Worm (Caenorhabditis elegans) whole organism, L4 larva: ENCODE data around the gene grd-11.

ENCODE experiments used
- D1046.2 ChIP-seq: fragments of 200-800 bp; sonication (Bioruptor generic); IDR thresholded peaks from 2 replicates; pipeline ENCODE4 v1.3.6; 2022; ENCODE audit warnings: missing genetic modification characterization, missing compliant biosample characterization
- F10B5.3 ChIP-seq: sonication (generic microtip); optimal IDR thresholded peaks from 2 replicates; lab custom pipeline; 2016; ENCODE audit warnings: mild to moderate bottlenecking, missing genetic modification characterization, missing compliant biosample characterization
- F44E2.7 ChIP-seq: fragments of 200-800 bp; sonication (Bioruptor generic); IDR thresholded peaks from 2 replicates; pipeline ENCODE4 v2.1.2; 2022; ENCODE audit warnings: missing genetic modification characterization, missing compliant biosample characterization
- Y105C5A.15 ChIP-seq: fragments of 200-800 bp; sonication (Bioruptor generic); IDR thresholded peaks from 2 replicates; pipeline ENCODE4 v1.3.6; 2022; ENCODE audit warnings: missing genetic modification characterization, missing compliant biosample characterization
- ZK546.5 ChIP-seq, 2 experiments: sonication (generic microtip); optimal IDR thresholded peaks; 2 replicates each; lab custom pipeline; 2017; ENCODE audit warnings: missing biosample characterization in 2 of 2, missing genetic modification characterization in 2 of 2
- aha-1 ChIP-seq: fragments of 150-350 bp; peaks from one replicate; lab custom pipeline; 2014; ENCODE audit warnings: missing biosample characterization, missing genetic modification characterization
- arid-1 ChIP-seq: fragments of 200-800 bp; sonication (Bioruptor generic); conservative IDR thresholded peaks from 2 replicates; pipeline ENCODE4 v1.3.6; 2022; ENCODE audit warnings: missing genetic modification reagents, missing genetic modification characterization, missing compliant biosample characterization
- ceh-62 ChIP-seq: sonication (generic microtip); optimal IDR thresholded peaks from 2 replicates; lab custom pipeline; 2017; ENCODE audit warnings: missing biosample characterization, missing genetic modification characterization
- cey-2 ChIP-seq: sonication (generic microtip); optimal IDR thresholded peaks from 3 replicates; lab custom pipeline; 2017; ENCODE audit warnings: missing genetic modification characterization, mild to moderate bottlenecking, missing compliant biosample characterization, antibody characterized with exemption, borderline replicate concordance; ENCODE audit not compliant: insufficient read depth
- ctbp-1 ChIP-seq: fragments of 200-800 bp; sonication (Bioruptor generic); IDR thresholded peaks from 2 replicates; pipeline ENCODE4 v1.3.6; 2022; ENCODE audit warnings: missing genetic modification reagents, missing genetic modification characterization, missing compliant biosample characterization
- daf-16 ChIP-seq, 3 experiments: sonication (generic microtip); optimal IDR thresholded peaks; 2 replicates each; lab custom pipeline; 2016 to 2017; ENCODE audit warnings: missing genetic modification characterization in 3 of 3, missing genetic modification reagents in 3 of 3, mild to moderate bottlenecking in 2 of 3, missing compliant biosample characterization in 2 of 3, missing biosample characterization in 1 of 3, moderate library complexity in 1 of 3
- dmd-6 ChIP-seq: fragments of 200-800 bp; sonication (Bioruptor generic); IDR thresholded peaks from 2 replicates; pipeline ENCODE4 v1.3.6; 2022; ENCODE audit warnings: missing genetic modification reagents, missing genetic modification characterization, missing compliant biosample characterization
- duxl-1 ChIP-seq: sonication (generic microtip); optimal IDR thresholded peaks from 2 replicates; lab custom pipeline; 2016; ENCODE audit warnings: mild to moderate bottlenecking, missing genetic modification characterization, moderate library complexity, missing compliant biosample characterization; ENCODE audit not compliant: poor library complexity
- dve-1 ChIP-seq: sonication (generic microtip); optimal IDR thresholded peaks from 2 replicates; lab custom pipeline; 2017; ENCODE audit warnings: antibody characterized with exemption, mild to moderate bottlenecking, missing genetic modification characterization, missing compliant biosample characterization; ENCODE audit not compliant: insufficient read depth
- egl-43 ChIP-seq: fragments of 200-800 bp; sonication (Bioruptor generic); IDR thresholded peaks from 2 replicates; pipeline ENCODE4 v1.3.6; 2022; ENCODE audit warnings: missing genetic modification reagents, missing genetic modification characterization, missing compliant biosample characterization
- gei-8 ChIP-seq: fragments of 200-800 bp; sonication (Bioruptor generic); optimal IDR thresholded peaks from 2 replicates; lab custom pipeline; 2018; ENCODE audit warnings: mild to moderate bottlenecking, missing genetic modification characterization, missing compliant biosample characterization
- hif-1 ChIP-seq, 2 experiments: sonication (generic microtip); optimal IDR thresholded peaks; 2 replicates each; lab custom pipeline; 2016 to 2017; ENCODE audit warnings: missing compliant biosample characterization in 2 of 2, missing genetic modification characterization in 2 of 2, missing genetic modification reagents in 2 of 2, missing genotype in 2 of 2, mild to moderate bottlenecking in 1 of 2
- hlh-11 ChIP-seq: fragments of 200-800 bp; sonication (Bioruptor generic); optimal IDR thresholded peaks from 2 replicates; lab custom pipeline; 2018; ENCODE audit warnings: mild to moderate bottlenecking, missing genetic modification characterization, missing compliant biosample characterization
- jun-1 ChIP-seq: fragments of 150-350 bp; optimal IDR thresholded peaks from 2 replicates; lab custom pipeline; 2014; ENCODE audit warnings: missing biosample characterization, missing genetic modification reagents, missing genetic modification characterization
- lim-7 ChIP-seq: fragments of 200-800 bp; sonication (Bioruptor generic); IDR thresholded peaks from 2 replicates; pipeline ENCODE4 v1.3.6; 2022; ENCODE audit warnings: missing genetic modification characterization, missing compliant biosample characterization
- lin-15B ChIP-seq: fragments of 150-350 bp; sonication (generic microtip); optimal IDR thresholded peaks from 3 replicates; lab custom pipeline; 2014; ENCODE audit warnings: missing biosample characterization, missing genetic modification characterization
- lin-39 ChIP-seq: fragments of 150-350 bp; optimal IDR thresholded peaks from 2 replicates; lab custom pipeline; 2014; ENCODE audit warnings: missing biosample characterization, missing genetic modification reagents, missing genetic modification characterization
- lsy-2 ChIP-seq, 2 experiments: fragments of 150-350 bp in 1 of 2; sonication (generic microtip) in 1 of 2; optimal IDR thresholded peaks; 2 replicates each; lab custom pipeline; 2014 to 2017; ENCODE audit warnings: missing biosample characterization in 2 of 2, missing genetic modification characterization in 2 of 2
- mdl-1 ChIP-seq, 2 experiments: fragments of 150-350 bp in 1 of 2; sonication (generic microtip) in 1 of 2; optimal IDR thresholded peaks; 2 replicates each; lab custom pipeline; 2014 to 2017; ENCODE audit warnings: missing biosample characterization in 2 of 2, missing genetic modification characterization in 2 of 2
- mep-1 ChIP-seq: fragments of 150-350 bp; sonication (generic microtip); optimal IDR thresholded peaks from 3 replicates; lab custom pipeline; 2014; ENCODE audit warnings: missing biosample characterization, missing genetic modification characterization
- mxl-3 ChIP-seq: fragments of 200-800 bp; sonication (Bioruptor generic); optimal IDR thresholded peaks from 2 replicates; lab custom pipeline; 2018; ENCODE audit warnings: mild to moderate bottlenecking, missing genetic modification characterization, missing compliant biosample characterization
- nhr-102 ChIP-seq: sonication (generic microtip); optimal IDR thresholded peaks from 2 replicates; lab custom pipeline; 2016; ENCODE audit warnings: mild to moderate bottlenecking, missing genetic modification characterization, moderate library complexity, missing compliant biosample characterization
- nhr-11 ChIP-seq: fragments of 150-350 bp; optimal IDR thresholded peaks from 2 replicates; lab custom pipeline; 2014; ENCODE audit warnings: missing biosample characterization, missing genetic modification characterization
- nhr-28 ChIP-seq: fragments of 150-350 bp; optimal IDR thresholded peaks from 2 replicates; lab custom pipeline; 2014; ENCODE audit warnings: missing biosample characterization, missing genetic modification characterization
- nhr-42 ChIP-seq: fragments of 200-800 bp; sonication (Bioruptor generic); IDR thresholded peaks from 2 replicates; pipeline ENCODE4 v1.3.6; 2022; ENCODE audit warnings: missing genetic modification characterization, missing compliant biosample characterization
- nhr-6 ChIP-seq: fragments of 150-350 bp; optimal IDR thresholded peaks from 2 replicates; lab custom pipeline; 2014; ENCODE audit warnings: missing biosample characterization, missing genetic modification characterization
- nhr-76 ChIP-seq: fragments of 150-350 bp; optimal IDR thresholded peaks from 2 replicates; lab custom pipeline; 2014; ENCODE audit warnings: missing biosample characterization, missing genetic modification characterization
- nhr-77 ChIP-seq: fragments of 150-350 bp; optimal IDR thresholded peaks from 2 replicates; lab custom pipeline; 2014; ENCODE audit warnings: missing biosample characterization, missing genetic modification characterization
- php-3 ChIP-seq: fragments of 200-800 bp; sonication (Bioruptor generic); IDR thresholded peaks from 2 replicates; pipeline ENCODE4 v1.3.6; 2022; ENCODE audit warnings: missing genetic modification reagents, missing genetic modification characterization, missing compliant biosample characterization
- rbr-2 ChIP-seq: sonication (generic microtip); optimal IDR thresholded peaks from 2 replicates; lab custom pipeline; 2016; ENCODE audit warnings: missing genotype, missing genetic modification characterization, missing compliant biosample characterization
- set-16 ChIP-seq: fragments of 200-800 bp; sonication (Bioruptor generic); IDR thresholded peaks from 2 replicates; pipeline ENCODE4 v1.3.6; 2022; ENCODE audit warnings: missing genetic modification reagents, missing genetic modification characterization, missing compliant biosample characterization
- snpc-1.2 ChIP-seq: fragments of 200-800 bp; sonication (Bioruptor generic); IDR thresholded peaks from 2 replicates; pipeline ENCODE4 v1.3.6; 2022; ENCODE audit warnings: missing genetic modification reagents, missing genetic modification characterization, missing compliant biosample characterization
- snpc-4 ChIP-seq: fragments of 150-350 bp; optimal IDR thresholded peaks from 2 replicates; lab custom pipeline; 2014; ENCODE audit warnings: missing biosample characterization, missing genetic modification characterization
- unc-39 ChIP-seq: sonication (generic microtip); optimal IDR thresholded peaks from 2 replicates; lab custom pipeline; 2017; ENCODE audit warnings: missing biosample characterization, missing genetic modification characterization
- unc-62 ChIP-seq, 3 experiments: fragments of 150-350 bp in 1 of 3; sonication (generic microtip); optimal IDR thresholded peaks in 2 of 3; peaks in 1 of 3; 1 replicate in 1 of 3; 2 replicates in 2 of 3; lab custom pipeline; 2014 to 2017; ENCODE audit warnings: missing biosample characterization in 3 of 3, missing genetic modification characterization in 3 of 3, missing genetic modification reagents in 3 of 3, missing genotype in 1 of 3
- zip-11 ChIP-seq: fragments of 200-800 bp; sonication (Bioruptor generic); IDR thresholded peaks from 2 replicates; pipeline ENCODE4 v1.3.6; 2022; ENCODE audit warnings: missing genetic modification characterization, missing compliant biosample characterization
- zip-2 ChIP-seq: fragments of 150-350 bp; optimal IDR thresholded peaks from 2 replicates; lab custom pipeline; 2014; ENCODE audit warnings: missing biosample characterization, missing genetic modification characterization
- ztf-11 ChIP-seq: fragments of 150-350 bp; optimal IDR thresholded peaks from 2 replicates; lab custom pipeline; 2014; ENCODE audit warnings: missing biosample characterization, missing genetic modification characterization

The grd-11 gene

ce11 chrV:20402842-20403241 lies 46.3 kb downstream of the grd-11 start:
- TF ChIP-seq egl-43 (GFP tag; lab: Robert Waterston, UW), result peak; percentile 51; the same call in 1 of the 2 replicates
- TF ChIP-seq nhr-11, result peak; percentile 74
- TF ChIP-seq lsy-2 (tag; optimal IDR thresholded peaks at IDR 0.05; lab: Kevin White, UChicago), result peak in 1 of 2 experiments; percentile 29
- no peak for TF ChIP-seq hif-1 (tag; optimal IDR thresholded peaks at IDR 0.05; lab: Kevin White, UChicago)
- no peak for TF ChIP-seq jun-1 (tag; lab: Kevin White, UChicago)
- TF ChIP-seq nhr-77 (tag; lab: Kevin White, UChicago), result no peak
- no peak for TF ChIP-seq hlh-11 (tag; lab: Kevin White, UChicago)
- TF ChIP-seq Y105C5A.15, result no peak
- no peak for TF ChIP-seq zip-2 (tag; lab: Kevin White, UChicago)
- TF ChIP-seq F44E2.7 (GFP tag; lab: Robert Waterston, UW), result no peak
- TF ChIP-seq aha-1, result peak; percentile 62
- TF ChIP-seq mdl-1 (tag; optimal IDR thresholded peaks at IDR 0.05; lab: Kevin White, UChicago), result no peak

ce11 chrV:20406817-20407216 lies 50.2 kb downstream of the grd-11 start:
- TF ChIP-seq gei-8 (GFP tag; lab: Kevin White, UChicago), result no peak
- no peak for TF ChIP-seq ctbp-1 (GFP tag; lab: Robert Waterston, UW)
- peak; percentile 64 for TF ChIP-seq aha-1
- no peak for TF ChIP-seq lim-7 (GFP tag; lab: Robert Waterston, UW)

DNA sequence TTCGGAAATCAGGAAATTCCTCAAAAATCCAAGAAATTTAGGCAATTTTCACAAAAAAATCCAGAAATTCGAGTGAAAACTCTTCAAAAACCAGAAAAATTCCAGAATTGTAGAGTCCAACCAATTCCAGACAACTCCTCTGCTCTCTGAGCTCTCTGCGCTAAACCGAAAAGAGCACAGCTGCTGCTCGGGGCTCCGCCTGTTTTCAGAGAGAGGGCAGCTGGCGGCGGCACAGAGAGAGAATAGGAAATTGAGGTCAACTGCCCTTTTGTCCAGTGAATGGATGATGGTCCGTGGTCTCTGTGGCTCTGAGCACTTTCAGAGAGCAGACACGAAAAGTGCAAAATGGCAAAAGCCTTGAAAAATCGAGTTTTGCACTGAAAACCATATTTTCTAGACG lies 52.4 kb downstream of the grd-11 start:
- TF ChIP-seq set-16 (GFP tag; lab: Robert Waterston, UW) (peak; percentile 50; the same call in 1 of the 2 replicates), nhr-6 (tag; lab: Kevin White, UChicago) (no peak)
- TF ChIP-seq, all 104 proteins: peak for 1

- no peak for TF ChIP-seq ztf-11 (tag; lab: Kevin White, UChicago)
- no peak for TF ChIP-seq ceh-62 (tag; lab: Kevin White, UChicago)
- no peak for TF ChIP-seq mdl-1 (tag; optimal IDR thresholded peaks at IDR 0.05; lab: Kevin White, UChicago)
- 0 out of 2 replicates have a peak, but pooled peaks have one; percentile 7 for TF ChIP-seq php-3 (GFP tag; lab: Robert Waterston, UW)
- TF ChIP-seq nhr-76 (tag; lab: Kevin White, UChicago), result no peak
- no peak for TF ChIP-seq nhr-42 (GFP tag; lab: Robert Waterston, UW)
- TF ChIP-seq lin-15B (tag; lab: Kevin White, UChicago), result no peak
- no peak for TF ChIP-seq jun-1 (tag; lab: Kevin White, UChicago)
- TF ChIP-seq lim-7 (GFP tag; lab: Robert Waterston, UW), result no peak
- TF ChIP-seq daf-16 (GFP tag; optimal IDR thresholded peaks at IDR 0.05; lab: Kevin White, UChicago), result no peak
- TF ChIP-seq daf-16 (tag; optimal IDR thresholded peaks at IDR 0.05; lab: Kevin White, UChicago), result no peak
- no peak for TF ChIP-seq zip-2 (tag; lab: Kevin White, UChicago)
- peak; percentile 30 for TF ChIP-seq dve-1 (tag; lab: Kevin White, UChicago)
- TF ChIP-seq cey-2, result no peak
- peak; percentile 17 for TF ChIP-seq mxl-3 (GFP tag; lab: Kevin White, UChicago)
- no peak for TF ChIP-seq D1046.2 (GFP tag; lab: Robert Waterston, UW)
- TF ChIP-seq rbr-2 (tag; lab: Kevin White, UChicago), result no peak
- TF ChIP-seq unc-39 (tag; lab: Kevin White, UChicago), result no peak
- no peak for TF ChIP-seq snpc-1.2 (GFP tag; lab: Robert Waterston, UW)
- TF ChIP-seq nhr-28 (tag; lab: Kevin White, UChicago), result peak; percentile 5
- peak; percentile 2 for TF ChIP-seq hlh-11 (tag; lab: Kevin White, UChicago)
- TF ChIP-seq egl-43 (GFP tag; lab: Robert Waterston, UW), result 0 out of 2 replicates have a peak, but pooled peaks have one; percentile 33
- no peak for TF ChIP-seq ZK546.5 (tag; optimal IDR thresholded peaks at IDR 0.05; lab: Kevin White, UChicago)
- TF ChIP-seq arid-1 (GFP tag; lab: Robert Waterston, UW), result no peak
- TF ChIP-seq lin-39, result no peak
- TF ChIP-seq duxl-1 (tag; lab: Kevin White, UChicago), result peak; percentile 8
- TF ChIP-seq lsy-2 (tag; optimal IDR thresholded peaks at IDR 0.05; lab: Kevin White, UChicago), result no peak
- TF ChIP-seq mep-1, result no peak
- TF ChIP-seq snpc-4 (tag; lab: Kevin White, UChicago), result no peak
- TF ChIP-seq nhr-102, result no peak
- TF ChIP-seq zip-11 (GFP tag; lab: Robert Waterston, UW), result no peak
- no peak for TF ChIP-seq dmd-6
- TF ChIP-seq F10B5.3 (tag; lab: Kevin White, UChicago), result no peak
- TF ChIP-seq aha-1, result no peak
- TF ChIP-seq ctbp-1 (GFP tag; lab: Robert Waterston, UW), result no peak
- TF ChIP-seq unc-62 (GFP tag; optimal IDR thresholded peaks at IDR 0.05 in 1 of 2; lab: Kevin White, UChicago), result peak in 1 of 2 experiments; percentile 41
- TF ChIP-seq unc-62 (tag; optimal IDR thresholded peaks at IDR 0.05; lab: Kevin White, UChicago), result no peak
These were observed 53.7 kb downstream of the grd-11 start for ce11 chrV:20410285-20410684.
